Fruit fly (Drosophila melanogaster) Kc167 (cell line): ENCODE measurements around the gene osp.
"Not testable (repeated sequence)": the region's sequence is repeated elsewhere in the genome, so short reads cannot be mapped to it uniquely, and the experiment has no call there.

Source experiments
- Myc ChIP-seq: fragments of >200 bp; optimal IDR thresholded peaks from 2 replicates; lab custom pipeline; 2017; ENCODE audit warnings: missing external identifiers
- Sin3A ChIP-seq: fragments of >200 bp; optimal IDR thresholded peaks from 2 replicates; lab custom pipeline; 2018; ENCODE audit warnings: missing external identifiers
- h ChIP-seq: fragments of >200 bp; optimal IDR thresholded peaks from 3 replicates; lab custom pipeline; 2018; ENCODE audit warnings: missing external identifiers
- insv ChIP-seq: fragments of >200 bp; optimal IDR thresholded peaks from 3 replicates; lab custom pipeline; 2018; ENCODE audit warnings: missing external identifiers
- psq ChIP-seq: fragments of >200 bp; optimal IDR thresholded peaks from 2 replicates; lab custom pipeline; 2017; ENCODE audit warnings: missing external identifiers
- ttk ChIP-seq: sonication (Bioruptor generic); optimal IDR thresholded peaks from 2 replicates; lab custom pipeline; 2017; ENCODE audit warnings: missing external identifiers

- not testable (repeated sequence) for TF ChIP-seq psq; h (lab: Kevin White, UChicago); Sin3A (lab: Kevin White, UChicago); insv (lab: Kevin White, UChicago); ttk (lab: Kevin White, UChicago); Myc
Observed at dm6 chr2L:14737669-14738068, 48.5 kb upstream of the osp start, which contains the start of gene CG31775.
